Fruit fly (Drosophila melanogaster) whole organism, adult: Measurements from ENCODE around the gene Lsp1beta.

Experiments
- CG11617 ChIP-seq: fragments of 200-800 bp; sonication (Bioruptor generic); optimal IDR thresholded peaks from 2 replicates; lab custom pipeline; 2017; ENCODE audit warnings: mild to moderate bottlenecking, missing biosample characterization, missing genetic modification reagents, missing genetic modification characterization
- CG1620 ChIP-seq: fragments of 200-800 bp; sonication (Bioruptor generic); optimal IDR thresholded peaks from 2 replicates; lab custom pipeline; 2016; ENCODE audit warnings: missing biosample characterization, missing genetic modification characterization
- CG33017 ChIP-seq: fragments of 200-800 bp; sonication (Bioruptor generic); optimal IDR thresholded peaks from 2 replicates; lab custom pipeline; 2018; ENCODE audit warnings: missing biosample characterization, mild to moderate bottlenecking, missing genetic modification characterization, moderate library complexity
- CG5204 ChIP-seq: fragments of 200-800 bp; sonication (Bioruptor generic); optimal IDR thresholded peaks from 2 replicates; lab custom pipeline; 2016; ENCODE audit warnings: missing biosample characterization, missing genetic modification characterization
- CG7045 ChIP-seq: fragments of 200-800 bp; sonication (Bioruptor generic); optimal IDR thresholded peaks from 2 replicates; lab custom pipeline; 2017; ENCODE audit warnings: missing biosample characterization, mild to moderate bottlenecking, missing genetic modification characterization
- Clk ChIP-seq: fragments of 200-800 bp; sonication (Bioruptor generic); optimal IDR thresholded peaks from 2 replicates; lab custom pipeline; 2017; ENCODE audit warnings: missing biosample characterization, missing genetic modification characterization
- Crg-1 ChIP-seq: fragments of 200-800 bp; sonication (Bioruptor generic); optimal IDR thresholded peaks from 2 replicates; lab custom pipeline; 2016; ENCODE audit warnings: missing biosample characterization, missing genetic modification characterization
- Mnt ChIP-seq: fragments of 200-800 bp; sonication (Bioruptor generic); optimal IDR thresholded peaks from 2 replicates; lab custom pipeline; 2016; ENCODE audit warnings: missing biosample characterization, mild to moderate bottlenecking, missing genetic modification characterization
- bab1 ChIP-seq: fragments of 200-800 bp; sonication (Bioruptor generic); optimal IDR thresholded peaks from 3 replicates; lab custom pipeline; 2019; ENCODE audit warnings: missing biosample characterization, mild to moderate bottlenecking, missing genetic modification characterization, moderate library complexity
- kay ChIP-seq: fragments of 200-800 bp; sonication (Bioruptor generic); peaks from one replicate; lab custom pipeline; 2016; ENCODE audit warnings: missing biosample characterization, missing genetic modification characterization, borderline replicate concordance
- pad ChIP-seq: fragments of 200-800 bp; sonication (Bioruptor generic); optimal IDR thresholded peaks from 3 replicates; lab custom pipeline; 2017; ENCODE audit warnings: missing biosample characterization, missing genetic modification characterization, mild to moderate bottlenecking, moderate library complexity, missing genetic modification reagents
- toe ChIP-seq: fragments of 200-800 bp; sonication (Bioruptor generic); optimal IDR thresholded peaks from 2 replicates; lab custom pipeline; 2016; ENCODE audit warnings: missing biosample characterization, missing genetic modification characterization

dm6 chr2L:889799-890198 is 8.5 kb upstream of the Lsp1beta start:
- no peak for TF ChIP-seq Clk (GFP tag; lab: Kevin White, UChicago)
- TF ChIP-seq CG33017 (tag; lab: Kevin White, UChicago), result no peak
- no peak for TF ChIP-seq bab1 (GFP tag; lab: Kevin White, UChicago)
- no peak for TF ChIP-seq Mnt (GFP tag; lab: Kevin White, UChicago)
- no peak for TF ChIP-seq kay (GFP tag; lab: Kevin White, UChicago)
- no peak for TF ChIP-seq CG7045 (GFP tag; lab: Kevin White, UChicago)
- no peak for TF ChIP-seq Crg-1
- TF ChIP-seq CG11617 (GFP tag; lab: Kevin White, UChicago), result no peak
- no peak for TF ChIP-seq CG1620 (GFP tag; lab: Kevin White, UChicago)
- TF ChIP-seq pad (GFP tag; lab: Kevin White, UChicago), result no peak
- TF ChIP-seq toe (GFP tag; lab: Kevin White, UChicago), result no peak
- no peak for TF ChIP-seq CG5204 (GFP tag; lab: Kevin White, UChicago)
